Worm (Caenorhabditis elegans): ENCODE results near the gene F35F11.2.

F35F11.2 gene

ce11 chrIV:4049398-4049998, 9.4 kb downstream of the F35F11.2 start, which contains the start of gene pcn-1 (continued):
- TF ChIP-seq R02D3.7 (tag; optimal IDR thresholded peaks at IDR 0.05) (peak; percentile 68), snpc-4 (tag; optimal IDR thresholded peaks at IDR 0.05) (peak; percentile 70), nhr-10 (tag; optimal IDR thresholded peaks at IDR 0.05) (peak; percentile 61), lin-39 (tag; optimal IDR thresholded peaks at IDR 0.05) (no peak), ZK546.5 (tag; optimal IDR thresholded peaks at IDR 0.05) (peak; percentile 53), ceh-82 (tag; optimal IDR thresholded peaks at IDR 0.05) (peak; percentile 33), aly-2 (tag; optimal IDR thresholded peaks at IDR 0.05) (no peak), fos-1 (tag; optimal IDR thresholded peaks at IDR 0.05) (peak; percentile 87), mdl-1 (tag; optimal IDR thresholded peaks at IDR 0.05) (peak in 1 of 2 experiments; percentile 14), lin-11 (tag; optimal IDR thresholded peaks at IDR 0.05) (peak; percentile 78), ztf-11 (tag; optimal IDR thresholded peaks at IDR 0.05) (no peak), C34F6.9 (tag; optimal IDR thresholded peaks at IDR 0.05) (peak; percentile 98), crh-2 (tag; optimal IDR thresholded peaks at IDR 0.05) (peak; percentile 97), lin-13 (GFP tag; optimal IDR thresholded peaks at IDR 0.05) (peak; percentile 89), ztf-4 (tag; optimal IDR thresholded peaks at IDR 0.05) (peak; percentile 78), ztf-1 (GFP tag; conservative IDR thresholded peaks at IDR 0.05) (0 out of 2 replicates have a peak, but pooled peaks have one; percentile 43), unc-39 (tag; optimal IDR thresholded peaks at IDR 0.05) (no peak), peb-1 (tag; optimal IDR thresholded peaks at IDR 0.05) (no peak)

- TF ChIP-seq sma-9 (GFP tag; optimal IDR thresholded peaks at IDR 0.05) (no peak), sma-9 (tag; optimal IDR thresholded peaks at IDR 0.05) (no peak), nhr-129 (tag; optimal IDR thresholded peaks at IDR 0.05) (no peak), nhr-77 (tag; optimal IDR thresholded peaks at IDR 0.05) (no peak), nhr-21 (tag; optimal IDR thresholded peaks at IDR 0.05) (no peak), lsy-2 (tag; optimal IDR thresholded peaks at IDR 0.05) (no peak), mab-5 (tag; optimal IDR thresholded peaks at IDR 0.05) (no peak), ztf-4 (tag; optimal IDR thresholded peaks at IDR 0.05) (no peak), egl-27 (tag; optimal IDR thresholded peaks at IDR 0.05) (no peak), ZK546.5 (tag; optimal IDR thresholded peaks at IDR 0.05) (no peak)
Observed at ce11 chrIV:4051539-4051938, 11.5 kb downstream of the F35F11.2 start, which contains the start of gene wrt-5. TSS of gene wrt-5 (minus strand) at chrIV:4051639.

ce11 chrIV:4052274-4052673, 12.2 kb downstream of the F35F11.2 start:
- no peak for TF ChIP-seq sem-4 (tag; optimal IDR thresholded peaks at IDR 0.05)
- TF ChIP-seq nhr-237 (tag; optimal IDR thresholded peaks at IDR 0.05) = no peak
- TF ChIP-seq ceh-82 (tag; optimal IDR thresholded peaks at IDR 0.05) = no peak
- TF ChIP-seq elt-3 (tag; optimal IDR thresholded peaks at IDR 0.05) = no peak
- TF ChIP-seq dmd-4 (tag; optimal IDR thresholded peaks at IDR 0.05) = no peak
- no peak for TF ChIP-seq blmp-1 (tag; optimal IDR thresholded peaks at IDR 0.05; ENCODE audit: insufficient read depth)
- TF ChIP-seq F13H6.1 (tag; optimal IDR thresholded peaks at IDR 0.05) = no peak
- TF ChIP-seq Y55F3AM.14 (GFP tag; optimal IDR thresholded peaks at IDR 0.05) = no peak
- no peak for TF ChIP-seq nhr-10 (tag; optimal IDR thresholded peaks at IDR 0.05)
- TF ChIP-seq nhr-25 (tag; optimal IDR thresholded peaks at IDR 0.05) = no peak
- TF ChIP-seq lin-13 (GFP tag; optimal IDR thresholded peaks at IDR 0.05) = no peak
- no peak for TF ChIP-seq lin-39 (tag; optimal IDR thresholded peaks at IDR 0.05)
- no peak for TF ChIP-seq ama-1 (optimal IDR thresholded peaks at IDR 0.05)
- no peak for TF ChIP-seq gmeb-1 (tag; optimal IDR thresholded peaks at IDR 0.05)
- no peak for TF ChIP-seq ztf-1 (GFP tag; conservative IDR thresholded peaks at IDR 0.05)
- TF ChIP-seq skn-1 (tag; optimal IDR thresholded peaks at IDR 0.05) = no peak
- no peak for TF ChIP-seq aly-2 (tag; optimal IDR thresholded peaks at IDR 0.05)
- no peak for TF ChIP-seq crh-2 (tag; optimal IDR thresholded peaks at IDR 0.05)

- TF ChIP-seq F13H6.1 (tag; optimal IDR thresholded peaks at IDR 0.05) (no peak), fos-1 (tag; optimal IDR thresholded peaks at IDR 0.05) (peak; percentile 15)
Observed at ce11 chrIV:4053405-4053804, 13.3 kb downstream of the F35F11.2 start.
